Worm (Caenorhabditis elegans): ENCODE results near the gene F07F6.2.
A peak's percentile ranks its signal among the peaks of the same experiment; 100 is the strongest.

- TF ChIP-seq mdl-1 (tag; optimal IDR thresholded peaks at IDR 0.05): no peak
- TF ChIP-seq nhr-21 (tag; optimal IDR thresholded peaks at IDR 0.05): no peak
- TF ChIP-seq nhr-12 (tag; optimal IDR thresholded peaks at IDR 0.05): no peak
- no peak for TF ChIP-seq nhr-25 (tag; optimal IDR thresholded peaks at IDR 0.05)
- TF ChIP-seq F13H6.1 (tag; optimal IDR thresholded peaks at IDR 0.05): peak; percentile 13
- TF ChIP-seq snpc-4 (tag; optimal IDR thresholded peaks at IDR 0.05): no peak
- no peak for TF ChIP-seq ama-1 (optimal IDR thresholded peaks at IDR 0.05)
- no peak for TF ChIP-seq lin-13 (GFP tag; optimal IDR thresholded peaks at IDR 0.05)
- TF ChIP-seq nhr-11 (tag; optimal IDR thresholded peaks at IDR 0.05): no peak
- no peak for TF ChIP-seq zag-1 (tag; optimal IDR thresholded peaks at IDR 0.05)
- TF ChIP-seq lin-39 (tag; optimal IDR thresholded peaks at IDR 0.05): no peak
Observed at ce11 chrII:5465729-5466408, 35.9 kb downstream of the F07F6.2 start, which contains the start of gene clr-1.

All from whole organism, L2 larva.